Fruit fly (Drosophila melanogaster): ENCODE data around the gene CG6418.

dm6 chr3L:10858569-10858968 is 20.3 kb downstream of the CG6418 start:
- TF ChIP-seq sage (GFP tag; optimal IDR thresholded peaks at IDR 0.05) = no peak
- TF ChIP-seq Vsx2 (GFP tag; optimal IDR thresholded peaks at IDR 0.05; ENCODE audit: partially characterized antibody) = no peak
- no peak for TF ChIP-seq usp (GFP tag; optimal IDR thresholded peaks at IDR 0.05)

Data from whole organism, wandering third instar larva.